Fruit fly (Drosophila melanogaster): Measurements from ENCODE around the gene CG8173.

The CG8173 gene

dm6 chrX:17720261-17721052, 11.0 kb upstream of the CG8173 start:
- TF ChIP-seq CG17806 (tag; optimal IDR thresholded peaks at IDR 0.05) (no peak), CG4496 (GFP tag; IDR thresholded peaks at IDR 0.05) (0 out of 3 replicates have a peak, but pooled peaks have one; percentile 32)

dm6 chrX:17718927-17719691, 9.7 kb upstream of the CG8173 start:
- TF ChIP-seq CG10348 (GFP tag; IDR thresholded peaks at IDR 0.05) (no peak), CG8159 (tag; optimal IDR thresholded peaks at IDR 0.05) (peak; percentile 34), CG4496 (GFP tag; IDR thresholded peaks at IDR 0.05) (no peak), CG32121 (GFP tag; IDR thresholded peaks at IDR 0.05) (no peak), CG34367 (tag; optimal IDR thresholded peaks at IDR 0.05) (no peak), Snoo (tag; optimal IDR thresholded peaks at IDR 0.05) (no peak), CG9948 (tag; optimal IDR thresholded peaks at IDR 0.05) (peak; percentile 10), gl (tag; optimal IDR thresholded peaks at IDR 0.05) (no peak), CG14655 (GFP tag; optimal IDR thresholded peaks at IDR 0.05) (peak; percentile 59), CG17806 (tag; optimal IDR thresholded peaks at IDR 0.05) (no peak), Pif1B (GFP tag; optimal IDR thresholded peaks at IDR 0.05) (no peak), fd96Ca (GFP tag; IDR thresholded peaks at IDR 0.05) (no peak), Pif1A (GFP tag; optimal IDR thresholded peaks at IDR 0.05) (no peak), CG12605 (GFP tag; IDR thresholded peaks at IDR 0.05) (no peak), CG13204 (GFP tag; optimal IDR thresholded peaks at IDR 0.05) (no peak), CG8301 (tag; optimal IDR thresholded peaks at IDR 0.05) (peak; percentile 44), EcR (GFP tag; optimal IDR thresholded peaks at IDR 0.05) (no peak), D1 (tag; optimal IDR thresholded peaks at IDR 0.05) (no peak), Ets98B (GFP tag; IDR thresholded peaks at IDR 0.05) (no peak; the same call in 1 of the 2 replicates), CG15710 (tag; optimal IDR thresholded peaks at IDR 0.05) (peak; percentile 17), rn (GFP tag; IDR thresholded peaks at IDR 0.05) (no peak)

DNA sequence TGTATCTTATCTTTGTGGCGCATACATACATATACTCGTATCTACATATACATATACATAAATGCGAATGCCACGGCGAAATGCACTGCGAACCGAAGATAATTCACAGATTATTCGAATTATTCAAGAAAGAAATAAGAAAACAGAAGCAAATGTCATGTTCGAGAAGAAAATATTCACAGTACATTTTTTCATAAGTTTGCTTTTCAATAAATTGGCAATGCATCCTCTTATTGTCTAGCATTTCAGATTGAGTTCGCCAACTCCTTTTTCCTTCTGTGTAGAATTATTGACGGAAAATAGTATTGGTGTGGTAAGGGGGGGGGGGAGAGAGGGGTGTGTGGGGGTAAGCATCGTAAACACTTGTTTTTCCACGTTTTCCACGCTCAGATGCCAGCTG, 9.0 kb upstream of the CG8173 start:
- TF ChIP-seq CG15710 (tag; optimal IDR thresholded peaks at IDR 0.05) (no peak), CG8159 (tag; optimal IDR thresholded peaks at IDR 0.05) (no peak), CG17806 (tag; optimal IDR thresholded peaks at IDR 0.05) (no peak), CG34367 (tag; optimal IDR thresholded peaks at IDR 0.05) (no peak), CG12605 (GFP tag; IDR thresholded peaks at IDR 0.05) (no peak), CG4496 (GFP tag; IDR thresholded peaks at IDR 0.05) (peak; percentile 59; the same call in 2 of the 3 replicates), CG32121 (GFP tag; IDR thresholded peaks at IDR 0.05) (0 out of 2 replicates have a peak, but pooled peaks have one; percentile 32), Snoo (tag; optimal IDR thresholded peaks at IDR 0.05) (no peak), CG8301 (tag; optimal IDR thresholded peaks at IDR 0.05) (peak; percentile 24), EcR (GFP tag; optimal IDR thresholded peaks at IDR 0.05) (no peak), Pif1A (GFP tag; optimal IDR thresholded peaks at IDR 0.05) (no peak), gl (tag; optimal IDR thresholded peaks at IDR 0.05) (no peak), Pif1B (GFP tag; optimal IDR thresholded peaks at IDR 0.05) (no peak), Ets98B (GFP tag; IDR thresholded peaks at IDR 0.05) (peak; percentile 44), CG13204 (GFP tag; optimal IDR thresholded peaks at IDR 0.05) (no peak), fd96Ca (GFP tag; IDR thresholded peaks at IDR 0.05) (no peak), D1 (tag; optimal IDR thresholded peaks at IDR 0.05) (no peak), CG14655 (GFP tag; optimal IDR thresholded peaks at IDR 0.05) (peak; percentile 25), CG10348 (GFP tag; IDR thresholded peaks at IDR 0.05) (no peak), CG9948 (tag; optimal IDR thresholded peaks at IDR 0.05) (peak; percentile 6), rn (GFP tag; IDR thresholded peaks at IDR 0.05) (no peak)

DNA sequence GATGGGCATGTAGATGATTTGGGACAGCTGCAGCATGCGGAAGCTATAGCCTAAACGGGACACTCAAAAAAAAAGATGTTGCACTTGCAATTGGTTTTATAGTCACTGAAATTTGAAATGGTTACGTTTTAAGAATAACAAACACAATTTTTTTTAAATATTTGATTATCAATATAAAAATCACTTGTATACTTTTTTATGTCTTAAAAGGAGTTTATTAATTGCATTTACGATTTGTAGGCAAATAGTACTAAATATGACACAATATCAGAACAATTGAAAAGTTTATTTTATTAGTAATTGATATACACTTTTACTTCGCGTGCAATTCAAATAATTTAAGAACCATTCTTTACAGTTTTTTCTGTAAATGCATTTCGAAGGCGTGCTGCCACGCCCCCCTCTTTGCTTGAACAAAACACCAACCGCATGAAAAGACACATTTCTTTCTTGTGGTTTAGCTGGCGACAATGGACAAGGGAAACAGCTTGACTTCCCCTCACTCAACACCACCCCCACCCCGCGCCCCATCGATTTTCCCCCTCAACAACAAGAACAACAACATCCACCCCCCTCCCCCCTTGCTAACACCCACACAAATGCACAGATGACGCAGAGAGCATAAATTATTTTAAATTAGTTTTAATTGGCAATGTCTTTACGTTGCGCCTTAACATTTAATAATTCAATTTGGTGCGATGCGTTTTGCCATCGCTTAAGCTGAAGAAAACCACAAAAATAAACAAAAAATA, 7.5 kb upstream of the CG8173 start:
- TF ChIP-seq EcR (GFP tag; optimal IDR thresholded peaks at IDR 0.05) (no peak), CG14655 (GFP tag; optimal IDR thresholded peaks at IDR 0.05) (peak; percentile 14)

- TF ChIP-seq CG14655 (GFP tag; optimal IDR thresholded peaks at IDR 0.05): peak; percentile 35
- TF ChIP-seq CG8301 (tag; optimal IDR thresholded peaks at IDR 0.05): peak; percentile 22
- no peak for TF ChIP-seq rn (GFP tag; IDR thresholded peaks at IDR 0.05)
- TF ChIP-seq Ets98B (GFP tag; IDR thresholded peaks at IDR 0.05): no peak; the same call in 1 of the 2 replicates
- TF ChIP-seq CG13204 (GFP tag; optimal IDR thresholded peaks at IDR 0.05): no peak
- no peak for TF ChIP-seq CG32121 (GFP tag; IDR thresholded peaks at IDR 0.05)
Measured at dm6 chrX:17714976-17715375, 5.5 kb upstream of the CG8173 start.

DNA sequence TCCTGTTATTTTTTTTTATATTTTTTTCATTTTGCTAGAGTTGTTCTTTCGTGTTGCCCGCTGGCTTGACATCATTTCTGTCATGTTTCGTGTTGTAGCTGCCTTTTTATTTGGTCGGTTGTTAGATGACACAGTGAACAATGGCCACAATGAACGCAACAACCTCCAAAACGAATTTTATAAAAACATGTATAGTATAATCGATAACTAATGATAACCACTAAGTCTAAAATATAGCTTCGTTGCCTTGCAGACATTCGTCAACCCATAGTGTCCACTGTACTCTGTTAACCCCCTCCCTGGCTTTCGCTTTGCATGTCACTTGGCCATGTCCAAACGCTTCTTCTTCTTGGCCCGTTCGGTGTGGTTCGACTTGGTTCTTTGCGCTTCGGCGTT, 4.3 kb upstream of the CG8173 start:
- no peak for TF ChIP-seq gl (tag; optimal IDR thresholded peaks at IDR 0.05)
- 0 out of 2 replicates have a peak, but pooled peaks have one; percentile 20 for TF ChIP-seq rn (GFP tag; IDR thresholded peaks at IDR 0.05)
- peak; percentile 84 for TF ChIP-seq CG32121 (GFP tag; IDR thresholded peaks at IDR 0.05)
- TF ChIP-seq CG8301 (tag; optimal IDR thresholded peaks at IDR 0.05): peak; percentile 48
- peak; percentile 92 for TF ChIP-seq CG4496 (GFP tag; IDR thresholded peaks at IDR 0.05)
- no peak for TF ChIP-seq CG17806 (tag; optimal IDR thresholded peaks at IDR 0.05)
- no peak for TF ChIP-seq CG8159 (tag; optimal IDR thresholded peaks at IDR 0.05)
- TF ChIP-seq Snoo (tag; optimal IDR thresholded peaks at IDR 0.05): no peak
- no peak for TF ChIP-seq CG13204 (GFP tag; optimal IDR thresholded peaks at IDR 0.05)
- peak; percentile 49 for TF ChIP-seq Pif1A (GFP tag; optimal IDR thresholded peaks at IDR 0.05)
- TF ChIP-seq Pif1B (GFP tag; optimal IDR thresholded peaks at IDR 0.05): no peak
- peak; percentile 60 for TF ChIP-seq CG14655 (GFP tag; optimal IDR thresholded peaks at IDR 0.05)
- no peak for TF ChIP-seq D1 (tag; optimal IDR thresholded peaks at IDR 0.05)
- peak; percentile 78 for TF ChIP-seq CG12605 (GFP tag; IDR thresholded peaks at IDR 0.05)
- TF ChIP-seq CG9948 (tag; optimal IDR thresholded peaks at IDR 0.05): peak; percentile 10
- no peak for TF ChIP-seq CG15710 (tag; optimal IDR thresholded peaks at IDR 0.05)
- TF ChIP-seq fd96Ca (GFP tag; IDR thresholded peaks at IDR 0.05): peak; percentile 88
- no peak for TF ChIP-seq EcR (GFP tag; optimal IDR thresholded peaks at IDR 0.05)
- TF ChIP-seq CG10348 (GFP tag; IDR thresholded peaks at IDR 0.05): peak; percentile 49; the same call in 1 of the 2 replicates
- TF ChIP-seq Ets98B (GFP tag; IDR thresholded peaks at IDR 0.05): peak; percentile 83
- no peak for TF ChIP-seq CG34367 (tag; optimal IDR thresholded peaks at IDR 0.05)

Data from whole organism, pupa.